Worm (Caenorhabditis elegans): ENCODE measurements around the gene mlc-7.

- TF ChIP-seq nhr-12 (tag; optimal IDR thresholded peaks at IDR 0.05) (no peak), ama-1 (optimal IDR thresholded peaks at IDR 0.05) (peak; percentile 26), nhr-11 (tag; optimal IDR thresholded peaks at IDR 0.05) (no peak), fkh-2 (tag; optimal IDR thresholded peaks at IDR 0.05) (no peak), nhr-237 (tag; optimal IDR thresholded peaks at IDR 0.05) (no peak), mdl-1 (tag; optimal IDR thresholded peaks at IDR 0.05) (no peak), aly-2 (tag; optimal IDR thresholded peaks at IDR 0.05) (no peak), pha-4 (tag; optimal IDR thresholded peaks at IDR 0.05) (no peak), ceh-16 (tag; optimal IDR thresholded peaks at IDR 0.05) (no peak)
Observed at ce11 chrIII:13771145-13771544, 19.9 kb downstream of the mlc-7 start, which contains the start of the genes cyk-4 and pdr-1.
